Worm (Caenorhabditis elegans) whole organism, L2 larva: ENCODE data around the gene pcp-1.

Experiments
- C34F6.9 ChIP-seq: fragments of 150-350 bp; optimal IDR thresholded peaks from 2 replicates; lab custom pipeline; 2014; ENCODE audit warnings: missing biosample characterization, missing genetic modification characterization
- F13H6.1 ChIP-seq: sonication (generic microtip); optimal IDR thresholded peaks from 2 replicates; lab custom pipeline; 2016; ENCODE audit warnings: missing genetic modification characterization, missing compliant biosample characterization
- R02D3.7 ChIP-seq: fragments of 150-350 bp; optimal IDR thresholded peaks from 2 replicates; lab custom pipeline; 2014; ENCODE audit warnings: missing biosample characterization, missing genetic modification characterization
- Y55F3AM.14 ChIP-seq: fragments of 200-800 bp; sonication (Bioruptor generic); optimal IDR thresholded peaks from 2 replicates; lab custom pipeline; 2018; ENCODE audit warnings: mild to moderate bottlenecking, missing genetic modification characterization, missing compliant biosample characterization
- ZK546.5 ChIP-seq: sonication (generic microtip); optimal IDR thresholded peaks from 2 replicates; lab custom pipeline; 2017; ENCODE audit warnings: missing biosample characterization, missing genetic modification characterization
- alr-1 ChIP-seq: fragments of 150-350 bp; optimal IDR thresholded peaks from 2 replicates; lab custom pipeline; 2014; ENCODE audit warnings: missing biosample characterization, missing genetic modification characterization
- ama-1 ChIP-seq: fragments of 150-350 bp; optimal IDR thresholded peaks from 2 replicates; lab custom pipeline; 2018; ENCODE audit warnings: inconsistent platforms
- ceh-16 ChIP-seq: fragments of 150-350 bp; optimal IDR thresholded peaks from 2 replicates; lab custom pipeline; 2014; ENCODE audit warnings: missing biosample characterization, missing genetic modification characterization
- ceh-82 ChIP-seq: fragments of 150-350 bp; optimal IDR thresholded peaks from 2 replicates; lab custom pipeline; 2014; ENCODE audit warnings: missing biosample characterization, missing genetic modification characterization
- crh-2 ChIP-seq: sonication (generic microtip); optimal IDR thresholded peaks from 2 replicates; lab custom pipeline; 2017; ENCODE audit warnings: missing biosample characterization, missing genetic modification characterization
- dmd-4 ChIP-seq: sonication (generic microtip); optimal IDR thresholded peaks from 2 replicates; lab custom pipeline; 2017; ENCODE audit warnings: missing biosample characterization, missing genetic modification characterization
- egl-27 ChIP-seq: sonication (generic microtip); optimal IDR thresholded peaks from 3 replicates; lab custom pipeline; 2017; ENCODE audit warnings: missing biosample characterization, missing genetic modification reagents, missing genetic modification characterization
- elt-1 ChIP-seq: fragments of 150-350 bp; optimal IDR thresholded peaks from 2 replicates; lab custom pipeline; 2014; ENCODE audit warnings: missing biosample characterization, missing genetic modification characterization
- elt-3 ChIP-seq: sonication (generic microtip); optimal IDR thresholded peaks from 2 replicates; lab custom pipeline; 2017; ENCODE audit warnings: missing biosample characterization, missing genetic modification characterization
- fos-1 ChIP-seq: fragments of 150-350 bp; optimal IDR thresholded peaks from 2 replicates; lab custom pipeline; 2014; ENCODE audit warnings: missing biosample characterization, missing genetic modification characterization
- gmeb-1 ChIP-seq: fragments of 150-350 bp; optimal IDR thresholded peaks from 2 replicates; lab custom pipeline; 2014; ENCODE audit warnings: missing biosample characterization, missing genetic modification characterization
- lin-11 ChIP-seq: fragments of 150-350 bp; sonication (generic microtip); optimal IDR thresholded peaks from 2 replicates; lab custom pipeline; 2014; ENCODE audit warnings: missing biosample characterization, missing genetic modification characterization, inconsistent platforms, mixed read lengths
- lin-13 ChIP-seq: fragments of 150-350 bp; optimal IDR thresholded peaks from 2 replicates; lab custom pipeline; 2014; ENCODE audit warnings: missing biosample characterization, missing genetic modification reagents, missing genetic modification characterization
- lin-39 ChIP-seq: fragments of 150-350 bp; optimal IDR thresholded peaks from 2 replicates; lab custom pipeline; 2014; ENCODE audit warnings: missing biosample characterization, missing genetic modification reagents, missing genetic modification characterization
- lsy-2 ChIP-seq, 2 experiments: fragments of 150-350 bp in 1 of 2; sonication (generic microtip) in 1 of 2; optimal IDR thresholded peaks; 2 replicates each; lab custom pipeline; 2014 to 2017; ENCODE audit warnings: missing biosample characterization in 2 of 2, missing genetic modification characterization in 2 of 2
- mab-5 ChIP-seq: fragments of 150-350 bp; optimal IDR thresholded peaks from 2 replicates; lab custom pipeline; 2014; ENCODE audit warnings: missing biosample characterization, missing genetic modification characterization
- mdl-1 ChIP-seq, 2 experiments: fragments of 150-350 bp in 1 of 2; sonication (generic microtip) in 1 of 2; optimal IDR thresholded peaks; 2 replicates each; lab custom pipeline; 2017; ENCODE audit warnings: missing biosample characterization in 2 of 2, missing genetic modification characterization in 2 of 2
- nhr-11 ChIP-seq: fragments of 150-350 bp; optimal IDR thresholded peaks from 2 replicates; lab custom pipeline; 2014; ENCODE audit warnings: missing biosample characterization, missing genetic modification characterization
- nhr-12 ChIP-seq: fragments of 150-350 bp; optimal IDR thresholded peaks from 2 replicates; lab custom pipeline; 2014; ENCODE audit warnings: missing biosample characterization, missing genetic modification characterization
- nhr-129 ChIP-seq: fragments of 150-350 bp; optimal IDR thresholded peaks from 2 replicates; lab custom pipeline; 2014; ENCODE audit warnings: missing biosample characterization, missing genetic modification characterization
- nhr-21 ChIP-seq: fragments of 150-350 bp; optimal IDR thresholded peaks from 2 replicates; lab custom pipeline; 2014; ENCODE audit warnings: missing biosample characterization, missing genetic modification characterization
- nhr-25 ChIP-seq: fragments of 150-350 bp; sonication (generic microtip); optimal IDR thresholded peaks from 3 replicates; lab custom pipeline; 2014; ENCODE audit warnings: missing biosample characterization, missing genetic modification characterization
- nhr-6 ChIP-seq: fragments of 150-350 bp; optimal IDR thresholded peaks from 2 replicates; lab custom pipeline; 2014; ENCODE audit warnings: missing biosample characterization, missing genetic modification characterization
- nhr-77 ChIP-seq: fragments of 150-350 bp; optimal IDR thresholded peaks from 2 replicates; lab custom pipeline; 2014; ENCODE audit warnings: missing biosample characterization, missing genetic modification characterization
- peb-1 ChIP-seq: fragments of 150-350 bp; optimal IDR thresholded peaks from 2 replicates; lab custom pipeline; 2014; ENCODE audit warnings: missing biosample characterization, missing genetic modification characterization
- sem-4 ChIP-seq: fragments of 150-350 bp; optimal IDR thresholded peaks from 2 replicates; lab custom pipeline; 2014; ENCODE audit warnings: missing biosample characterization, missing genetic modification reagents, missing genetic modification characterization
- sma-3 ChIP-seq: sonication (generic microtip); optimal IDR thresholded peaks from 2 replicates; lab custom pipeline; 2016; ENCODE audit warnings: missing genetic modification reagents, missing genetic modification characterization, missing compliant biosample characterization
- sma-9 ChIP-seq, 2 experiments: fragments of 150-350 bp in 1 of 2; sonication (generic microtip) in 1 of 2; optimal IDR thresholded peaks; 2 replicates each; lab custom pipeline; 2014 to 2016; ENCODE audit warnings: missing genetic modification characterization in 2 of 2, mild to moderate bottlenecking in 1 of 2, missing biosample characterization in 1 of 2, missing compliant biosample characterization in 1 of 2, missing genetic modification reagents in 1 of 2, moderate library complexity in 1 of 2
- snpc-4 ChIP-seq: fragments of 150-350 bp; optimal IDR thresholded peaks from 2 replicates; lab custom pipeline; 2014; ENCODE audit warnings: missing biosample characterization, missing genetic modification characterization
- unc-55 ChIP-seq: fragments of 150-350 bp; sonication (generic microtip); optimal IDR thresholded peaks from 3 replicates; lab custom pipeline; 2014; ENCODE audit warnings: missing biosample characterization, missing genetic modification reagents, missing genetic modification characterization
- unc-62 ChIP-seq: fragments of 150-350 bp; optimal IDR thresholded peaks from 2 replicates; lab custom pipeline; 2014; ENCODE audit warnings: missing biosample characterization, missing genetic modification reagents, missing genetic modification characterization
- zag-1 ChIP-seq: fragments of 150-350 bp; optimal IDR thresholded peaks from 2 replicates; lab custom pipeline; 2014; ENCODE audit warnings: missing biosample characterization, missing genetic modification characterization
- ztf-11 ChIP-seq: sonication (generic microtip); optimal IDR thresholded peaks from 2 replicates; lab custom pipeline; 2017; ENCODE audit warnings: missing biosample characterization, missing genetic modification characterization
- ztf-4 ChIP-seq: fragments of 150-350 bp; optimal IDR thresholded peaks from 2 replicates; lab custom pipeline; 2014; ENCODE audit warnings: missing biosample characterization, missing genetic modification characterization

Gene pcp-1

ce11 chrIII:7765974-7766373 lies 7.3 kb downstream of the pcp-1 start, which contains the start of gene ZK686.2:
Gene ZK686.2, minus strand, starts transcription at chrIII:7766052.
- TF ChIP-seq unc-55 (GFP tag; lab: Kevin White, UChicago): peak; percentile 60
- peak; percentile 3 to 81 for TF ChIP-seq lsy-2 (tag; optimal IDR thresholded peaks at IDR 0.05; lab: Kevin White, UChicago)
- TF ChIP-seq lin-11 (tag; lab: Kevin White, UChicago): no peak
- no peak for TF ChIP-seq zag-1 (tag; lab: Kevin White, UChicago)
- TF ChIP-seq mab-5 (tag; lab: Kevin White, UChicago): peak; percentile 46
- TF ChIP-seq lin-39 (tag; lab: Kevin White, UChicago): no peak
- no peak for TF ChIP-seq snpc-4
- no peak for TF ChIP-seq nhr-6 (tag; lab: Kevin White, UChicago)
- TF ChIP-seq ceh-82 (tag; lab: Kevin White, UChicago): no peak
- peak; percentile 38 for TF ChIP-seq C34F6.9
- no peak for TF ChIP-seq mdl-1 (tag; optimal IDR thresholded peaks at IDR 0.05; lab: Kevin White, UChicago)
- peak; percentile 37 for TF ChIP-seq lin-13 (GFP tag; lab: Kevin White, UChicago)
- no peak for TF ChIP-seq ztf-11
- TF ChIP-seq unc-62: no peak
- TF ChIP-seq gmeb-1 (tag; lab: Kevin White, UChicago): peak; percentile 47
- no peak for TF ChIP-seq sma-9 (GFP tag; optimal IDR thresholded peaks at IDR 0.05; lab: Kevin White, UChicago)
- TF ChIP-seq sma-9 (tag; optimal IDR thresholded peaks at IDR 0.05; lab: Kevin White, UChicago): no peak
- TF ChIP-seq ZK546.5 (tag; lab: Kevin White, UChicago): no peak
- no peak for TF ChIP-seq nhr-77 (tag; lab: Kevin White, UChicago)
- no peak for TF ChIP-seq nhr-25
- no peak for TF ChIP-seq Y55F3AM.14 (GFP tag; lab: Kevin White, UChicago)
- TF ChIP-seq crh-2: peak; percentile 33
- no peak for TF ChIP-seq sem-4
- TF ChIP-seq nhr-21 (tag; lab: Kevin White, UChicago): no peak
- TF ChIP-seq ama-1 (lab: Kevin White, UChicago): no peak
- TF ChIP-seq nhr-11 (tag; lab: Kevin White, UChicago): no peak
- TF ChIP-seq R02D3.7 (tag; lab: Kevin White, UChicago): peak; percentile 71
- TF ChIP-seq ztf-4 (tag; lab: Kevin White, UChicago): no peak
- TF ChIP-seq egl-27 (tag; lab: Kevin White, UChicago): no peak
- TF ChIP-seq fos-1 (tag; lab: Kevin White, UChicago): no peak
- TF ChIP-seq nhr-129: no peak
- TF ChIP-seq sma-3: no peak
- no peak for TF ChIP-seq nhr-12 (tag; lab: Kevin White, UChicago)
- TF ChIP-seq elt-1 (tag; lab: Kevin White, UChicago): no peak
- no peak for TF ChIP-seq dmd-4 (tag; lab: Kevin White, UChicago)
- no peak for TF ChIP-seq ceh-16 (tag; lab: Kevin White, UChicago)
- TF ChIP-seq elt-3 (tag; lab: Kevin White, UChicago): no peak

DNA sequence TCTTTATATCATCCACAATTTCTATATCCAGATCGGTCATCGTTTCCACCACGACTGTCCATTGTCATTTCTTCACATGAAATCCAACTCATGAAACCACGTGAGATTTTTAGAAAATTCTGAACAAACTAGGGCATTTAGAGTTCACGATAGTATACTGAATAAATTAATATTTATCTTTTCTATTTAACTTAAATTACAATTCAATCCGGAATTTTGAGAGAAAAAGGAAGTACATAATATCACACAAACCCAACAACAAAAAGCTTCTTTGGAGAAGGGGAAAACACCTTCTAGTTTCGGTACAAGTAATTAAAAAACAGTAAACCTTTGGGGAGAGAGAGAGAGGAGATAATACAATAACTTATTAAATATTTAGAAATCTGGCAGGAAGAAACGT lies 8.7 kb downstream of the pcp-1 start, which contains the start of gene ZK686.5:
Gene ZK686.5 (minus strand): TSS at position 101 of the 400 bp plus-strand sequence.
- TF ChIP-seq peb-1 (tag; lab: Kevin White, UChicago) (no peak), elt-1 (tag; lab: Kevin White, UChicago) (no peak), F13H6.1 (tag; lab: Kevin White, UChicago) (no peak), sma-3 (no peak), lin-13 (GFP tag; lab: Kevin White, UChicago) (no peak), nhr-12 (tag; lab: Kevin White, UChicago) (no peak), mdl-1 (tag; optimal IDR thresholded peaks at IDR 0.05; lab: Kevin White, UChicago) (no peak), crh-2 (no peak), alr-1 (tag; lab: Kevin White, UChicago) (no peak), lin-11 (tag; lab: Kevin White, UChicago) (no peak), snpc-4 (no peak), lin-39 (tag; lab: Kevin White, UChicago) (no peak), lsy-2 (tag; optimal IDR thresholded peaks at IDR 0.05; lab: Kevin White, UChicago) (no peak), egl-27 (tag; lab: Kevin White, UChicago) (no peak), unc-62 (no peak)

ce11 chrIII:7768963-7769362 lies 10.3 kb downstream of the pcp-1 start, which contains the start of gene ZK686.3:
Gene ZK686.3, minus strand, starts transcription at chrIII:7769063.
- no peak for TF ChIP-seq crh-2
- TF ChIP-seq nhr-25: no peak
- TF ChIP-seq nhr-77 (tag; lab: Kevin White, UChicago): no peak
- no peak for TF ChIP-seq mab-5 (tag; lab: Kevin White, UChicago)
- no peak for TF ChIP-seq sem-4
- TF ChIP-seq elt-1 (tag; lab: Kevin White, UChicago): no peak
- no peak for TF ChIP-seq nhr-6 (tag; lab: Kevin White, UChicago)
- TF ChIP-seq Y55F3AM.14 (GFP tag; lab: Kevin White, UChicago): no peak
- no peak for TF ChIP-seq F13H6.1 (tag; lab: Kevin White, UChicago)
